Fruit fly (Drosophila melanogaster) whole organism, pupa: ENCODE results near the gene dome.

Experiments used
- CG10348 ChIP-seq: fragments of 200-800 bp; sonication (Bioruptor generic); IDR thresholded peaks from 2 replicates; pipeline ENCODE4 v1.3.6; 2022; ENCODE audit warnings: missing biosample characterization, missing genetic modification characterization
- CG13204 ChIP-seq: fragments of 200-800 bp; sonication (Bioruptor generic); optimal IDR thresholded peaks from 2 replicates; lab custom pipeline; 2018; ENCODE audit warnings: missing biosample characterization, mild to moderate bottlenecking, missing genetic modification characterization, moderate library complexity
- CG32121 ChIP-seq: fragments of 200-800 bp; sonication (Bioruptor generic); IDR thresholded peaks from 2 replicates; pipeline ENCODE4 v1.3.6; 2022; ENCODE audit warnings: missing biosample characterization, missing genetic modification characterization
- CG4496 ChIP-seq: fragments of 200-800 bp; sonication (Bioruptor generic); IDR thresholded peaks from 3 replicates; pipeline ENCODE4 v1.3.6; 2022; ENCODE audit warnings: missing biosample characterization, missing genetic modification characterization
- CG8159 ChIP-seq: fragments of 200-800 bp; sonication (Bioruptor generic); optimal IDR thresholded peaks from 3 replicates; lab custom pipeline; 2018; ENCODE audit warnings: missing biosample characterization, mild to moderate bottlenecking, missing genetic modification characterization, moderate library complexity
- D1 ChIP-seq: fragments of 200-800 bp; sonication (Bioruptor generic); optimal IDR thresholded peaks from 2 replicates; lab custom pipeline; 2018; ENCODE audit warnings: missing biosample characterization, mild to moderate bottlenecking, missing genetic modification characterization, moderate library complexity
- EcR ChIP-seq: fragments of 200-800 bp; sonication (Bioruptor generic); optimal IDR thresholded peaks from 3 replicates; lab custom pipeline; 2019; ENCODE audit warnings: missing biosample characterization, missing genetic modification characterization, mild to moderate bottlenecking, moderate library complexity, missing genetic modification reagents
- Ets98B ChIP-seq: fragments of 200-800 bp; sonication (Bioruptor generic); IDR thresholded peaks from 2 replicates; pipeline ENCODE4 v1.3.6; 2022; ENCODE audit warnings: missing biosample characterization, missing genetic modification characterization
- Pif1A ChIP-seq: fragments of 200-800 bp; sonication (Bioruptor generic); optimal IDR thresholded peaks from 3 replicates; lab custom pipeline; 2016; ENCODE audit warnings: missing biosample characterization, missing genetic modification characterization
- Snoo ChIP-seq: fragments of 200-800 bp; sonication (Bioruptor generic); optimal IDR thresholded peaks from 3 replicates; lab custom pipeline; 2017; ENCODE audit warnings: missing biosample characterization, mild to moderate bottlenecking, missing genetic modification characterization, inconsistent platforms
- gl ChIP-seq: fragments of 200-800 bp; sonication (Bioruptor generic); optimal IDR thresholded peaks from 2 replicates; lab custom pipeline; 2018; ENCODE audit warnings: missing biosample characterization, mild to moderate bottlenecking, missing genetic modification characterization

- no peak for TF ChIP-seq D1
- no peak for TF ChIP-seq EcR (GFP tag; lab: Kevin White, UChicago)
- TF ChIP-seq CG4496 (GFP tag; lab: Robert Waterston, UW): peak; percentile 29; the same call in 2 of the 3 replicates
- TF ChIP-seq Snoo: no peak
- TF ChIP-seq CG32121 (GFP tag; lab: Robert Waterston, UW): no peak
- TF ChIP-seq Ets98B (GFP tag; lab: Robert Waterston, UW): peak; percentile 41; the same call in 1 of the 2 replicates
- TF ChIP-seq CG10348 (GFP tag; lab: Robert Waterston, UW): no peak
- TF ChIP-seq CG8159: no peak
- TF ChIP-seq Pif1A (GFP tag; lab: Kevin White, UChicago): no peak
- TF ChIP-seq CG13204: peak; percentile 14
- TF ChIP-seq gl (tag; lab: Kevin White, UChicago): no peak
Observed at dm6 chrX:19683040-19683875, at the start of gene dome, which contains the start of gene Ubqn.
